Worm (Caenorhabditis elegans): ENCODE results near the gene C08B11.9.

- TF ChIP-seq tbx-2 (tag; optimal IDR thresholded peaks at IDR 0.05) (no peak), nhr-237 (tag; optimal IDR thresholded peaks at IDR 0.05) (no peak), aly-2 (tag; optimal IDR thresholded peaks at IDR 0.05) (no peak), nhr-76 (tag; optimal IDR thresholded peaks at IDR 0.05) (no peak), ZK546.5 (tag; optimal IDR thresholded peaks at IDR 0.05) (no peak), mdl-1 (tag; optimal IDR thresholded peaks at IDR 0.05) (no peak), nhr-11 (tag; optimal IDR thresholded peaks at IDR 0.05) (no peak), lin-39 (tag; optimal IDR thresholded peaks at IDR 0.05) (no peak), ztf-4 (tag; optimal IDR thresholded peaks at IDR 0.05) (no peak)
Measured at ce11 chrII:8078041-8078440, 40.1 kb upstream of the C08B11.9 start, which contains the start of gene K02C4.5.
